Fruit fly (Drosophila melanogaster) whole organism, prepupa: ENCODE measurements around the gene CG5968.
A peak's percentile ranks its signal among the peaks of the same experiment; 100 is the strongest.

Experiments
- CG11294 ChIP-seq: fragments of 200-800 bp; sonication (Bioruptor generic); IDR thresholded peaks from 2 replicates; pipeline ENCODE4 v1.3.6; 2022; ENCODE audit warnings: missing biosample characterization, missing genetic modification characterization
- CG11902 ChIP-seq: fragments of 200-800 bp; sonication (Bioruptor generic); optimal IDR thresholded peaks from 3 replicates; lab custom pipeline; 2016; ENCODE audit warnings: missing biosample characterization, missing genetic modification characterization
- CG16779 ChIP-seq: fragments of 200-800 bp; sonication (Bioruptor generic); optimal IDR thresholded peaks from 3 replicates; lab custom pipeline; 2017; ENCODE audit warnings: missing biosample characterization, mild to moderate bottlenecking, missing genetic modification characterization
- Ets21C ChIP-seq: fragments of 200-800 bp; sonication (Bioruptor generic); optimal IDR thresholded peaks from 3 replicates; lab custom pipeline; 2016; ENCODE audit warnings: missing biosample characterization, missing genetic modification characterization
- Smox ChIP-seq: fragments of 200-800 bp; sonication (Bioruptor generic); optimal IDR thresholded peaks from 3 replicates; lab custom pipeline; 2016; ENCODE audit warnings: missing biosample characterization, missing genetic modification characterization
- Sox102F ChIP-seq: fragments of 200-800 bp; sonication (Bioruptor generic); optimal IDR thresholded peaks from 2 replicates; lab custom pipeline; 2016; ENCODE audit warnings: missing biosample characterization, mild to moderate bottlenecking, missing genetic modification characterization
- cyc ChIP-seq: fragments of 200-800 bp; sonication (Bioruptor generic); optimal IDR thresholded peaks from 3 replicates; lab custom pipeline; 2016; ENCODE audit warnings: missing biosample characterization, missing genetic modification characterization
- fkh ChIP-seq: fragments of 200-800 bp; sonication (Bioruptor generic); optimal IDR thresholded peaks from 3 replicates; lab custom pipeline; 2017; ENCODE audit warnings: missing biosample characterization, mild to moderate bottlenecking, missing genetic modification characterization, moderate library complexity

DNA sequence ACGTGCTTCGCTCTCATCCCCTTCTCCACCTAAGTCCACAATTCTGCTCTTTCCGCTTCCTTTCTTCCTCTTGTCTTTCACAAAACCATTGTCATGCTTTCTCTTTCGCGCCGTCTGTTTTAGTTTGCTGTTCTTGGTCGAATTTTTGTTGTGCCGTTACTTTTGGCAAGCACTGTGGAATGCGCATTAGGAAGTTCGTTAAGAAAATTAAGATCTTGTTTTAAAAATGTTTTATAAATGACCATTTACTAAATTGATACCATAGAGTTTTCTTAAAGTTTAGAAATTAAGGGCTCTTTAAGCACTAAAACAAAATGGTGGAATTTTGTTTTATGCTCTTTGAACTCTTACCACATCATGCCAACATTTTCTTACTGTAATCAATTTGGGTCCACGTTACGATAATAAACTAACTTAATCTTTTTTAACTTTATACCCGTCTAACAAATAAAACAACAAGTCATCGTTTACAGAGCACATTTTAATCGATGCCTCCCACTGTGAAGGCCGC lies 14.6 kb downstream of the CG5968 start:
- TF ChIP-seq CG16779, result no peak
- TF ChIP-seq Ets21C (GFP tag; lab: Kevin White, UChicago), result peak; percentile 75
- peak; percentile 80 for TF ChIP-seq Smox
- peak; percentile 33 for TF ChIP-seq CG11902 (GFP tag; lab: Kevin White, UChicago)
- peak; percentile 84 for TF ChIP-seq Sox102F (GFP tag; lab: Kevin White, UChicago)
- TF ChIP-seq CG11294 (GFP tag; lab: Robert Waterston, UW), result peak; percentile 46; the same call in 1 of the 2 replicates
- TF ChIP-seq cyc (GFP tag; lab: Kevin White, UChicago), result peak; percentile 78
- no peak for TF ChIP-seq fkh
